Worm (Caenorhabditis elegans): ENCODE results near the gene C30G12.2.

Gene C30G12.2

ce11 chrII:7295917-7296316 lies 5.7 kb downstream of the C30G12.2 start, which contains the start of gene C30G12.6:
Gene C30G12.6 (minus strand): TSS chrII:7296017.
- no peak for TF ChIP-seq unc-62 (GFP tag; optimal IDR thresholded peaks at IDR 0.05)

DNA sequence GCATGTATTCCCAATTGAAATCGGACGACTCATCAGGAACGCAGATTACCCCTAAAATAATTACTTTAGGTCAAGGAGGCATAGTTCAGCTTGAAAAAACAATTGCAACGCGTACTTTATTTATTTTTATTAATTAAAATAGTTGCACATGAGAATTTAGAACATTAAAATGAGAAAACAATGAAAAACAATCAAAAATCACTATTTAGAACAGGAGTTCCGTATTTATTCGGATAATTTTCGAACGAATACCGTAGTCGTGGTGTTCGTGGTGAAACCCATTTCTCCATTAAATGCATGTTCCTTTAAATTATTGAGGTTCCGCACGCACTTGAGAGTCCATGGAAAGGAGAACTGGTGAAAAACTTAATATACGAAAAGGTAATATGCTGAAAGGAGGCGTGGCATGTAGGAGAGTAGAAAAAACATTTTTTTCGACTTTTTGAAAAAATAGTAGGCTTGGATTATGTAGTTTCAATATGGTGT lies 8.0 kb downstream of the C30G12.2 start, which contains the start of gene puf-8:
Gene puf-8, minus strand, starts transcription at position 51 of the 486 bp plus-strand sequence.
- no peak for TF ChIP-seq unc-62 (GFP tag; optimal IDR thresholded peaks at IDR 0.05)

ce11 chrII:7299042-7299441 lies 8.8 kb downstream of the C30G12.2 start, which contains the start of gene C30G12.1:
Gene C30G12.1 (plus strand): TSS chrII:7299342.
- no peak for TF ChIP-seq unc-62 (GFP tag; optimal IDR thresholded peaks at IDR 0.05)

DNA sequence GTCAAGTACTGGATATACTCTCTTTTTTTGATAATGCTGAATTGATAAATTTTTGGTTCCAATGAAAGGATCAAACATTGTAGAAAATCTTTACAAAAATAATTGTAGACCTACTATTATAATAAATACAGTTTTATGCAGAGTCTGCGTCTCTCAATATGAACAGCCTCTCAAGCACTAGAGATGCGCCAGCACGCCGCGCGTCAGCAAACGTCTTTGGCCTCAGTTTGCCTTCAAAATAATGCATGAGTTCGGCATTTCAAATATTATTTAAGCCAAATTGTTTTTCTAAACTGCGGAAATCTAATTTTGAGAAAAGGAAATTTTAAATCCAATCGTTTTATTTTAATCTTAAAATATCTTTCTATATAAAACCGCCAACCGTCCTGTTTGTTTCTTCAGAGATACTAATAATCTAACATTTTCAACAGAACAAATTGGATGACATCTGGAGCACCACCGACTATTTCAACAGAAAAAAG lies 11.5 kb downstream of the C30G12.2 start, which contains the start of gene cul-4:
Gene cul-4, plus strand, starts transcription at position 432 of the 482 bp plus-strand sequence.
- no peak for TF ChIP-seq unc-62 (GFP tag; optimal IDR thresholded peaks at IDR 0.05)

- no peak for TF ChIP-seq unc-62 (GFP tag; optimal IDR thresholded peaks at IDR 0.05)
Observed at ce11 chrII:7305558-7305957, 15.3 kb downstream of the C30G12.2 start, which contains the start of gene brf-1. Gene brf-1 (plus strand): TSS chrII:7305858.

- no peak for TF ChIP-seq unc-62 (GFP tag; optimal IDR thresholded peaks at IDR 0.05)
Observed at ce11 chrII:7310023-7310422, 19.8 kb downstream of the C30G12.2 start, which contains the start of the genes F45E12.5 and cnep-1. Gene F45E12.5 (minus strand): TSS chrII:7310115. Gene cnep-1 (plus strand): TSS chrII:7310348.

DNA sequence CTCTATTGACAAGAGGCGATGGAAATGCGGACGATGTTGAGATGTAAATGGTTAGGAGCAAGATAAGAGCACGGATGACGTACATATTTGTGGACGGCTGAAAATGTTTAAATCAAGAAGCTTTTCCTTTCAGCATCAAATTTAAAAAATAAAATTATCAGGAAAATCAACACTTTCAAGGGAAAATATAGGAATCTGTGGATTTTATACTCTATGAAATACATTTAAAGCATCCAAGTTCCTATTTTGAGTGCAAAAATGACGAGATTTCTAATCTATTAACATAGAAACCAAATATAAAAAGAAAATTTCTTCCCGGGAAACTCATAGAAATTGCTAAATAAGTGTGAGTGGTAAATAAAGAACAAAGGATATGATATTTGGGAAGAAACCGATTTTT lies 23.9 kb downstream of the C30G12.2 start, which contains the start of gene F45E12.6:
Gene F45E12.6, minus strand, starts transcription at position 101 of the 400 bp plus-strand sequence.
- TF ChIP-seq unc-62 (GFP tag; optimal IDR thresholded peaks at IDR 0.05): no peak

DNA sequence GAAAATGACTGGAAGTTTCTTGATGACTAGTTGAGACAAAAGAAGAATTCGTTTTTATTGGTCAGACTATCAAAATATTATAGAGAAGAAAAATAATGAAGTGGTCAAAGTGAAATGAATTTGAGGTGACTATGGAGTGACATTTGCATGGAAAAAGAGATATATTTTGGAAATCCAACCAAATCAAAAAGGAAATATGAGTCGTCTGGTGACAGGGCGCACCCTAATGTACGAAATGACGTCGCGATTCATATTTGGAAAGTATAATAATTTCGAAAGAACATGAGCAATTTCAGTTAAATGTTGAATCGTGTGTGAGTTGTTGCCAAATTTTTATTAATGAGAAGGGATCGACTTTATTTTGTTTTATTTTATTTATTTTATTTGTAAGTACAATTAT lies 27.2 kb downstream of the C30G12.2 start, which contains the start of gene F21D12.2:
Gene F21D12.2, plus strand, starts transcription at position 301 of the 400 bp plus-strand sequence.
- TF ChIP-seq unc-62 (GFP tag; optimal IDR thresholded peaks at IDR 0.05): no peak

ce11 chrII:7319471-7319870 lies 29.2 kb downstream of the C30G12.2 start:
- no peak for TF ChIP-seq unc-62 (GFP tag; optimal IDR thresholded peaks at IDR 0.05)

DNA sequence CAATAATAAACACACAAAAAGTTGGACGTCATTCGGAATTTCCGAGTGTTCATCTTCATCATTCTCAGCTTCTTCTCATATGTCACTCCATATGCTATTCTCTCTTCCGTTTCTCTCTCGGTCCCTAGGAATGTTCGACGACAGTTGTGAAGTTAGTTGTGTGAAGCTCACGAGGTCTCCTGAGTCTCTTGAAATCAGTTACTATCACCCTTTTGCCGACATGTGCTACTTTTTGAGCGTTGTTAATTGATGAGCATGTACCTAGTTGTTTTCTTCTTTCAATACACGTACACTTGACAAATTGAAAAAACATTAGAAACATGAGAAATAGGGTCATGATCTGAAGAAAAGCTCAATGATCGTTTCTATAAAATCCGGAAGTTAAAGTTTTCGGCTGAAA lies 33.1 kb downstream of the C30G12.2 start:
- no peak for TF ChIP-seq unc-62 (GFP tag; optimal IDR thresholded peaks at IDR 0.05)

DNA sequence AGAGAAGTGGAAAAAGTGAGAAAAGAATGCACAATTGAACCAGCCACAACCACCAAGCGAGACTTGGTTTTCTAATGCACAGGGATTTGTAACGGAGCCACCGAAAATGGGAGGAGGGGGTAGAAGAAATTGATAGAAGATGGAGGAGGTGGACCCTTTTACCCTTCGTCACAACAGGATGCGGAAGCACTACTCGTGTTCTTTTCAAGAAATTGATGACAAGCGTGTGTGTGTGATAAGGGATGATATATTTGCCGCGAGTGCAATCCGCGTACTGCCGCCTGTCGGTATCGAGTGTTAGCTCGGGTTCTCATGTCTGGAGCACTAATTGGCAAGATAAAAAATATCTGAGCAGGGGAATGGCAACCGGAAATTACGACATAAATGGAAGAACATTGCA lies 33.7 kb downstream of the C30G12.2 start, which contains the start of gene F21D12.3:
Gene F21D12.3, minus strand, starts transcription at position 101 of the 400 bp plus-strand sequence.
- TF ChIP-seq unc-62 (GFP tag; optimal IDR thresholded peaks at IDR 0.05): no peak

- no peak for TF ChIP-seq unc-62 (GFP tag; optimal IDR thresholded peaks at IDR 0.05)
Observed at ce11 chrII:7325063-7325480, 34.8 kb downstream of the C30G12.2 start.

DNA sequence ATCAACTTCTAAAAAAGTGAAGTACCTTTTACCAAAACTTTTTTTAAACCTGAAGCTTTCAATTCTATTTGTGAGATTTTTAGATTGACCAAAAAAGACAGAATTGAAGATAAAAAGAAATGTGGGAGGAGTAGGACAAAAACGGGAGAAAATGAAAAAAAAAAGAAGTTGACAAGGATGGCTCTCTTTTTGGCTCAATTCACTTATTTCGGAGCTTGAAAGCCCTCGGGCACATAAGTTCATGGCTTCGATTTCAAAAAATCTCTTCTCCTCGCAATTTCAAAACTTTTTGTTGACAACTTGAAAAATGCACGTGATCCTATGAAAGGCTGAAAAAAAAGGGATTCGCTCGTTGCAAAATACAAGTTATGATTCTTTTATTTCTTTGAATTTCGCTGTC lies 36.0 kb downstream of the C30G12.2 start:
- TF ChIP-seq unc-62 (GFP tag; optimal IDR thresholded peaks at IDR 0.05): no peak

- no peak for TF ChIP-seq unc-62 (GFP tag; optimal IDR thresholded peaks at IDR 0.05)
Observed at ce11 chrII:7326997-7327396, 36.8 kb downstream of the C30G12.2 start.

ce11 chrII:7331224-7331623 lies 41.0 kb downstream of the C30G12.2 start, which contains the start of gene npax-1:
Gene npax-1 (minus strand): TSS chrII:7331324.
- no peak for TF ChIP-seq unc-62 (GFP tag; optimal IDR thresholded peaks at IDR 0.05)

DNA sequence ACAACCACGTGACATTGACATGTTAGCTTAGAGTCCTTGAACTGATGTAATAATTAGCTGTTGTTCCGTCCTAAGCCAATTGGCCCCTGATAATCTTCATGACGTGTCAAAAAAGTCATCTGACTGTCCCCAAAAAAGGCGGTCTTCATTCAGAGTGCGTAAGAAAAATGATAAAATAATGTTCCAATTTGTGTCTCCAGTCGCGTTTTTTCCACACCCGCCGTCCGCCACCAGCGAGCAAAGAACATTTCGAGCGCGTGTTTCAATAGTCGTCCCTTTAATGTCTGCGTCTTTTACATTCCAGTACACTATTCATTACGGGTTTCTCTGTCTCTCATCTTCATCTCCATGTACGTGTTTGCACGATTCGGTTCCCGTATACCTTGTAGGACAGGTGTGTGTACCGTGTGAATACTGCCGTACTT lies 47.3 kb downstream of the C30G12.2 start:
- no peak for TF ChIP-seq unc-62 (GFP tag; optimal IDR thresholded peaks at IDR 0.05)

DNA sequence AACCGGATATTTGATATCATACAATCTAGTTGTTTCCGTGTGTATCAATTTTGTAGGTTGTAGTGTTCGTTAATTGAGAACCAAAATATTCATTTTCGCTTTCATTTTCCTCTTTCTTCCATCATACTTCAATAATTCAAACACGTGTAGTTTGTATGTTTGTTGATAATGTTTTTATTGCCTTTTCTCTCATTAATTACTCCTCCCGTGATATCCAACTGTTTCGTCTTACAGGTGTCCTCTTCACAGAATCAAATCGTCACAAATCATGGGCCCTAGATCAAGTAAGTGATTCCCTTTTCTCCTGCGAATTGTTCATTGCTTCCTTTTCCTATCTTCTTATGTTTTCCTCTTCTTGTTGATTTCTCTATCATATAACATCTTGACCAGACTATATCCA lies 48.8 kb downstream of the C30G12.2 start, which contains the start of gene nhr-21:
Gene nhr-21, plus strand, starts transcription at position 235 of the 400 bp plus-strand sequence.
- no peak for TF ChIP-seq unc-62 (GFP tag; optimal IDR thresholded peaks at IDR 0.05)
